Fruit fly (Drosophila melanogaster) whole organism, embryonic: ENCODE results near the gene CG15517.

Source experiments
- CG10565 ChIP-seq: fragments of 200-800 bp; sonication (Bioruptor generic); optimal IDR thresholded peaks from 3 replicates; lab custom pipeline; 2016; ENCODE audit warnings: missing biosample characterization, mild to moderate bottlenecking, missing genetic modification characterization
- CG11456 ChIP-seq: fragments of 200-800 bp; sonication (Bioruptor generic); IDR thresholded peaks from 3 replicates; pipeline ENCODE4 v1.3.6; 2022; ENCODE audit warnings: missing biosample characterization, missing genetic modification characterization
- CG11696 ChIP-seq: fragments of 200-800 bp; sonication (Bioruptor generic); IDR thresholded peaks from 2 replicates; pipeline ENCODE4 v1.3.6; 2022; ENCODE audit warnings: missing biosample characterization, missing genetic modification characterization
- CG12659 ChIP-seq: fragments of 200-800 bp; sonication (Bioruptor generic); optimal IDR thresholded peaks from 3 replicates; lab custom pipeline; 2017; ENCODE audit warnings: mild to moderate bottlenecking, missing biosample characterization, missing genetic modification reagents, missing genetic modification characterization
- CG15011 ChIP-seq: fragments of 200-800 bp; sonication (Bioruptor generic); optimal IDR thresholded peaks from 3 replicates; lab custom pipeline; 2018; ENCODE audit warnings: missing biosample characterization, mild to moderate bottlenecking, missing genetic modification characterization
- CG17361 ChIP-seq: fragments of 200-800 bp; sonication (Bioruptor generic); IDR thresholded peaks from 3 replicates; pipeline ENCODE4 v1.3.6; 2022; ENCODE audit warnings: missing biosample characterization, missing genetic modification characterization
- CG17568 ChIP-seq: fragments of 200-800 bp; sonication (Bioruptor generic); optimal IDR thresholded peaks from 2 replicates; lab custom pipeline; 2018; ENCODE audit warnings: missing biosample characterization, mild to moderate bottlenecking, missing genetic modification characterization, moderate library complexity
- CG2120 ChIP-seq: fragments of 200-800 bp; sonication (Bioruptor generic); optimal IDR thresholded peaks from 3 replicates; lab custom pipeline; 2016; ENCODE audit warnings: missing biosample characterization, missing genetic modification characterization
- CG2712 ChIP-seq: fragments of 200-800 bp; optimal IDR thresholded peaks from 3 replicates; lab custom pipeline; 2019; ENCODE audit warnings: missing biosample characterization, mild to moderate bottlenecking, missing genetic modification characterization, moderate library complexity
- CG31388 ChIP-seq: fragments of 200-800 bp; sonication (Bioruptor generic); optimal IDR thresholded peaks from 2 replicates; lab custom pipeline; 2016; ENCODE audit warnings: missing biosample characterization, missing genetic modification characterization
- CG34376 ChIP-seq: fragments of 200-800 bp; sonication (Bioruptor generic); optimal IDR thresholded peaks from 2 replicates; lab custom pipeline; 2018; ENCODE audit warnings: missing biosample characterization, mild to moderate bottlenecking, missing genetic modification characterization
- CG4820 ChIP-seq: fragments of 200-800 bp; sonication (Bioruptor generic); optimal IDR thresholded peaks from 3 replicates; lab custom pipeline; 2016; ENCODE audit warnings: missing biosample characterization, missing genetic modification characterization
- CG6813 ChIP-seq: fragments of 200-800 bp; sonication (Bioruptor generic); optimal IDR thresholded peaks from 2 replicates; lab custom pipeline; 2017; ENCODE audit warnings: missing biosample characterization, missing genetic modification characterization, mild to moderate bottlenecking, moderate library complexity, missing genetic modification reagents
- CG6854 ChIP-seq: fragments of 200-800 bp; sonication (Bioruptor generic); optimal IDR thresholded peaks from 3 replicates; lab custom pipeline; 2017; ENCODE audit warnings: missing biosample characterization, mild to moderate bottlenecking, missing genetic modification characterization
- CG8388 ChIP-seq: fragments of 200-800 bp; sonication (Bioruptor generic); optimal IDR thresholded peaks from 2 replicates; lab custom pipeline; 2019; ENCODE audit warnings: missing biosample characterization, mild to moderate bottlenecking, missing genetic modification characterization, moderate library complexity
- CrebB ChIP-seq: fragments of 200-800 bp; sonication (Bioruptor generic); optimal IDR thresholded peaks from 3 replicates; lab custom pipeline; 2018; ENCODE audit warnings: missing biosample characterization, mild to moderate bottlenecking, missing genetic modification characterization
- Dip2 ChIP-seq: fragments of 200-800 bp; sonication (Bioruptor generic); IDR thresholded peaks from 2 replicates; pipeline ENCODE4 v1.3.6; 2022; ENCODE audit warnings: missing biosample characterization, missing genetic modification characterization
- Dip3 ChIP-seq: fragments of 200-800 bp; sonication (Bioruptor generic); optimal IDR thresholded peaks from 3 replicates; lab custom pipeline; 2016; ENCODE audit warnings: missing biosample characterization, missing genetic modification characterization
- E2f2 ChIP-seq: fragments of 200-800 bp; sonication (Bioruptor generic); IDR thresholded peaks from 2 replicates; pipeline ENCODE4 v1.3.6; 2022; ENCODE audit warnings: missing biosample characterization, missing genetic modification characterization
- GATAe ChIP-seq: fragments of 200-800 bp; sonication (Bioruptor generic); conservative IDR thresholded peaks from 2 replicates; pipeline ENCODE4 v1.3.6; 2022; ENCODE audit warnings: missing biosample characterization, missing genetic modification characterization
- HHEX ChIP-seq: fragments of 200-800 bp; sonication (Bioruptor generic); optimal IDR thresholded peaks from 3 replicates; lab custom pipeline; 2017; ENCODE audit warnings: missing biosample characterization, mild to moderate bottlenecking, missing genetic modification characterization, missing genetic modification reagents
- Jarid2 ChIP-seq: fragments of 200-800 bp; sonication (Bioruptor generic); optimal IDR thresholded peaks from 3 replicates; lab custom pipeline; 2017; ENCODE audit warnings: mild to moderate bottlenecking, missing biosample characterization, missing genetic modification reagents, missing genetic modification characterization
- NC2β ChIP-seq: fragments of 200-800 bp; sonication (Bioruptor generic); optimal IDR thresholded peaks from 2 replicates; lab custom pipeline; 2016; ENCODE audit warnings: missing biosample characterization, missing genetic modification characterization
- Opbp ChIP-seq: fragments of 200-800 bp; sonication (Bioruptor generic); IDR thresholded peaks from 3 replicates; pipeline ENCODE4 v1.3.6; 2022; ENCODE audit warnings: missing biosample characterization, missing genetic modification characterization; ENCODE audit not compliant: partially characterized antibody
- Optix ChIP-seq: fragments of 200-800 bp; sonication (Bioruptor generic); IDR thresholded peaks from 3 replicates; pipeline ENCODE4 v1.3.6; 2022; ENCODE audit warnings: missing biosample characterization, missing genetic modification characterization
- Six4 ChIP-seq: fragments of 200-800 bp; sonication (Bioruptor generic); optimal IDR thresholded peaks from 2 replicates; lab custom pipeline; 2016; ENCODE audit warnings: missing biosample characterization, missing genetic modification characterization
- Sry-β ChIP-seq: fragments of 200-800 bp; sonication (Bioruptor generic); optimal IDR thresholded peaks from 2 replicates; lab custom pipeline; 2018; ENCODE audit warnings: missing biosample characterization, mild to moderate bottlenecking, missing genetic modification characterization, moderate library complexity
- Trl ChIP-seq, 3 experiments: fragments of >200 bp in 2 of 3; fragments of 200-800 bp in 1 of 3; sonication (Bioruptor generic) in 1 of 3; optimal IDR thresholded peaks; 2 replicates in 1 of 3; 3 replicates in 2 of 3; lab custom pipeline; 2016 to 2017; ENCODE audit warnings: missing biosample characterization in 1 of 3, missing genetic modification characterization in 1 of 3
- Xbp1 ChIP-seq: fragments of 200-800 bp; sonication (Bioruptor generic); optimal IDR thresholded peaks from 3 replicates; lab custom pipeline; 2016; ENCODE audit warnings: missing biosample characterization, mild to moderate bottlenecking, missing genetic modification characterization
- al ChIP-seq: fragments of 200-800 bp; sonication (Bioruptor generic); IDR thresholded peaks from 2 replicates; pipeline ENCODE4 v1.3.6; 2022; ENCODE audit warnings: missing biosample characterization, missing genetic modification characterization
- ato ChIP-seq: fragments of 200-800 bp; sonication (Bioruptor generic); IDR thresholded peaks from 2 replicates; pipeline ENCODE4 v1.3.6; 2022; ENCODE audit warnings: missing biosample characterization, missing genetic modification characterization; ENCODE audit not compliant: partially characterized antibody
- bbx ChIP-seq: fragments of 200-800 bp; sonication (Bioruptor generic); IDR thresholded peaks from 2 replicates; pipeline ENCODE4 v1.3.6; 2022; ENCODE audit warnings: missing biosample characterization, missing genetic modification characterization; ENCODE audit not compliant: partially characterized antibody
- bcd ChIP-seq: fragments of 200-800 bp; sonication (Bioruptor generic); optimal IDR thresholded peaks from 2 replicates; lab custom pipeline; 2017; ENCODE audit warnings: missing biosample characterization, mild to moderate bottlenecking, missing genetic modification characterization
- cad ChIP-seq: fragments of >200 bp; optimal IDR thresholded peaks from 2 replicates; lab custom pipeline; 2017; ENCODE audit warnings: missing biosample characterization, missing genetic modification characterization
- caup ChIP-seq: fragments of 200-800 bp; sonication (Bioruptor generic); optimal IDR thresholded peaks from 3 replicates; lab custom pipeline; 2017; ENCODE audit warnings: missing biosample characterization, mild to moderate bottlenecking, missing genetic modification characterization, moderate library complexity; ENCODE audit not compliant: severe bottlenecking
- crol ChIP-seq: fragments of 200-800 bp; sonication (Bioruptor generic); IDR thresholded peaks from 2 replicates; pipeline ENCODE4 v1.3.6; 2022; ENCODE audit warnings: missing biosample characterization, missing genetic modification characterization
- dati ChIP-seq: fragments of 200-800 bp; sonication (Bioruptor generic); IDR thresholded peaks from 2 replicates; pipeline ENCODE4 v1.3.6; 2022; ENCODE audit warnings: missing biosample characterization, missing genetic modification characterization
- dmrt99B ChIP-seq: fragments of 200-800 bp; sonication (Bioruptor generic); optimal IDR thresholded peaks from 2 replicates; lab custom pipeline; 2018; ENCODE audit warnings: missing biosample characterization, mild to moderate bottlenecking, missing genetic modification characterization, moderate library complexity
- gem ChIP-seq: fragments of 200-800 bp; sonication (Bioruptor generic); optimal IDR thresholded peaks from 2 replicates; lab custom pipeline; 2019; ENCODE audit warnings: missing biosample characterization, mild to moderate bottlenecking, missing genetic modification characterization, moderate library complexity
- grn ChIP-seq: fragments of 200-800 bp; sonication (Bioruptor generic); optimal IDR thresholded peaks from 3 replicates; lab custom pipeline; 2017; ENCODE audit warnings: missing biosample characterization, missing genetic modification characterization
- jumu ChIP-seq: fragments of 200-800 bp; sonication (Bioruptor generic); optimal IDR thresholded peaks from 3 replicates; lab custom pipeline; 2016; ENCODE audit warnings: missing biosample characterization, missing genetic modification characterization
- kah ChIP-seq: fragments of 200-800 bp; sonication (Bioruptor generic); optimal IDR thresholded peaks from 2 replicates; lab custom pipeline; 2018; ENCODE audit warnings: missing biosample characterization, mild to moderate bottlenecking, missing genetic modification characterization
- knrl ChIP-seq: fragments of 200-800 bp; sonication (Bioruptor generic); IDR thresholded peaks from 3 replicates; pipeline ENCODE4 v1.3.6; 2022; ENCODE audit warnings: missing biosample characterization, missing genetic modification characterization; ENCODE audit not compliant: partially characterized antibody
- nerfin-1 ChIP-seq: fragments of 200-800 bp; sonication (Bioruptor generic); optimal IDR thresholded peaks from 3 replicates; lab custom pipeline; 2019; ENCODE audit warnings: missing biosample characterization, mild to moderate bottlenecking, missing genetic modification characterization, moderate library complexity
- org-1 ChIP-seq: fragments of 200-800 bp; sonication (Bioruptor generic); optimal IDR thresholded peaks from 2 replicates; lab custom pipeline; 2017; ENCODE audit warnings: missing biosample characterization, missing genetic modification characterization
- sens ChIP-seq: fragments of 200-800 bp; sonication (Bioruptor generic); peaks from one replicate; lab custom pipeline; 2016; ENCODE audit warnings: missing biosample characterization, missing genetic modification characterization
- sisA ChIP-seq: fragments of 200-800 bp; sonication (Bioruptor generic); IDR thresholded peaks from 2 replicates; pipeline ENCODE4 v1.3.6; 2022; ENCODE audit warnings: missing biosample characterization, missing genetic modification characterization
- sqz ChIP-seq: fragments of 200-800 bp; sonication (Bioruptor generic); optimal IDR thresholded peaks from 3 replicates; lab custom pipeline; 2018; ENCODE audit warnings: missing biosample characterization, mild to moderate bottlenecking, missing genetic modification characterization
- sr ChIP-seq: fragments of 200-800 bp; sonication (Bioruptor generic); IDR thresholded peaks from 3 replicates; pipeline ENCODE4 v1.3.6; 2022; ENCODE audit warnings: missing biosample characterization, missing genetic modification characterization
- unc-4 ChIP-seq: fragments of 200-800 bp; sonication (Bioruptor generic); IDR thresholded peaks from 2 replicates; pipeline ENCODE4 v1.3.6; 2022; ENCODE audit warnings: missing biosample characterization, missing genetic modification characterization; ENCODE audit not compliant: partially characterized antibody

The CG15517 gene

dm6 chr3R:29894393-29894792 lies 9.2 kb downstream of the CG15517 start (continued):
- peak; percentile 55 for TF ChIP-seq CG12659 (GFP tag; lab: Kevin White, UChicago)
- peak; percentile 28 for TF ChIP-seq caup (GFP tag; lab: Kevin White, UChicago)
- 0 out of 2 replicates have a peak, but pooled peaks have one; percentile 27 for TF ChIP-seq CG11696 (GFP tag; lab: Robert Waterston, UW)
- TF ChIP-seq Opbp: no peak
- peak; percentile 3; the same call in 1 of the 3 replicates for TF ChIP-seq sr (GFP tag; lab: Robert Waterston, UW)
- no peak for TF ChIP-seq grn (GFP tag; lab: Kevin White, UChicago)
- TF ChIP-seq dmrt99B (tag; lab: Kevin White, UChicago): peak; percentile 75
- no peak for TF ChIP-seq Optix (GFP tag; lab: Robert Waterston, UW)
- peak; percentile 11 for TF ChIP-seq CG6813 (GFP tag; lab: Kevin White, UChicago)
- no peak for TF ChIP-seq ato (GFP tag; lab: Robert Waterston, UW)
- TF ChIP-seq CG17361 (GFP tag; lab: Robert Waterston, UW): peak; percentile 67
- peak; percentile 78 for TF ChIP-seq gem (tag; lab: Kevin White, UChicago)
- peak; percentile 63 for TF ChIP-seq HHEX (GFP tag; lab: Kevin White, UChicago)
- TF ChIP-seq sens: peak; percentile 84
- peak; percentile 6 for TF ChIP-seq kah (GFP tag; lab: Kevin White, UChicago)
- TF ChIP-seq knrl: no peak
- peak; percentile 18 for TF ChIP-seq CG31388
- TF ChIP-seq CG2712 (tag; lab: Kevin White, UChicago): peak; percentile 68
- TF ChIP-seq CG15011 (GFP tag; lab: Kevin White, UChicago): peak; percentile 43
- TF ChIP-seq org-1 (GFP tag; lab: Kevin White, UChicago): peak; percentile 35
- TF ChIP-seq NC2β (GFP tag; lab: Kevin White, UChicago): no peak
- TF ChIP-seq CG17568 (GFP tag; lab: Kevin White, UChicago): peak; percentile 35
- TF ChIP-seq dati (GFP tag; lab: Robert Waterston, UW): no peak
- peak; percentile 37 for TF ChIP-seq nerfin-1
- no peak for TF ChIP-seq bbx (GFP tag; lab: Robert Waterston, UW)
- TF ChIP-seq unc-4 (GFP tag; lab: Robert Waterston, UW): no peak
- TF ChIP-seq Dip3 (GFP tag; lab: Kevin White, UChicago): peak; percentile 38
- TF ChIP-seq Sry-β (GFP tag; lab: Kevin White, UChicago): no peak
- no peak for TF ChIP-seq CG10565 (GFP tag; lab: Kevin White, UChicago)
- peak; percentile 76 for TF ChIP-seq al
- peak; percentile 65 for TF ChIP-seq CG2120
- no peak for TF ChIP-seq CrebB (tag; lab: Kevin White, UChicago)
- peak; percentile 30; the same call in 1 of the 2 replicates for TF ChIP-seq E2f2 (GFP tag; lab: Robert Waterston, UW)
- TF ChIP-seq crol: no peak
- no peak for TF ChIP-seq CG6854
- TF ChIP-seq Six4 (GFP tag; lab: Kevin White, UChicago): peak; percentile 31
- TF ChIP-seq CG34376 (GFP tag; lab: Kevin White, UChicago): peak; percentile 6
- TF ChIP-seq Xbp1 (GFP tag; lab: Kevin White, UChicago): peak; percentile 29
- 0 out of 3 replicates have a peak, but pooled peaks have one; percentile 60 for TF ChIP-seq CG11456
- TF ChIP-seq cad (GFP tag; lab: Kevin White, UChicago): no peak
- no peak for TF ChIP-seq Dip2
- TF ChIP-seq bcd (GFP tag; lab: Kevin White, UChicago): peak; percentile 67
- peak; percentile 38 for TF ChIP-seq jumu (GFP tag; lab: Kevin White, UChicago)
- no peak for TF ChIP-seq Jarid2 (GFP tag; lab: Kevin White, UChicago)
- peak; percentile 47 for TF ChIP-seq sisA (GFP tag; lab: Robert Waterston, UW)
- TF ChIP-seq sqz: no peak
- peak; percentile 24 for TF ChIP-seq CG4820 (GFP tag; lab: Kevin White, UChicago)
- TF ChIP-seq GATAe (GFP tag; lab: Robert Waterston, UW): no peak
- peak; percentile 23 for TF ChIP-seq CG8388 (GFP tag; lab: Kevin White, UChicago)
- TF ChIP-seq Trl (optimal IDR thresholded peaks at IDR 0.05; lab: Kevin White, UChicago): no peak
- TF ChIP-seq Trl (GFP tag; optimal IDR thresholded peaks at IDR 0.05; lab: Kevin White, UChicago): peak; percentile 28
